Fruit fly (Drosophila melanogaster) whole organism, embryonic: ENCODE measurements around the gene Gr64a.
A peak's percentile ranks its signal among the peaks of the same experiment; 100 is the strongest.

ENCODE experiments used
- Aef1 ChIP-seq: fragments of 200-800 bp; sonication (Bioruptor generic); IDR thresholded peaks from 3 replicates; pipeline ENCODE4 v1.3.6; 2022; ENCODE audit warnings: missing biosample characterization, missing genetic modification characterization
- CG10462 ChIP-seq: fragments of 200-800 bp; sonication (Bioruptor generic); optimal IDR thresholded peaks from 2 replicates; lab custom pipeline; 2016; ENCODE audit warnings: missing biosample characterization, missing genetic modification characterization
- CG10959 ChIP-seq: fragments of 200-800 bp; sonication (Bioruptor generic); IDR thresholded peaks from 2 replicates; pipeline ENCODE4 v1.3.6; 2022; ENCODE audit warnings: missing biosample characterization, missing genetic modification characterization
- CG11696 ChIP-seq: fragments of 200-800 bp; sonication (Bioruptor generic); IDR thresholded peaks from 2 replicates; pipeline ENCODE4 v1.3.6; 2022; ENCODE audit warnings: missing biosample characterization, missing genetic modification characterization
- CG13287 ChIP-seq: fragments of 200-800 bp; sonication (Bioruptor generic); IDR thresholded peaks from 2 replicates; pipeline ENCODE4 v1.3.6; 2022; ENCODE audit warnings: missing biosample characterization, missing genetic modification characterization; ENCODE audit not compliant: partially characterized antibody
- CG1602 ChIP-seq: fragments of 200-800 bp; sonication (Bioruptor generic); optimal IDR thresholded peaks from 3 replicates; lab custom pipeline; 2016; ENCODE audit warnings: missing biosample characterization, missing genetic modification characterization
- CG1603 ChIP-seq: fragments of 200-800 bp; sonication (Bioruptor generic); optimal IDR thresholded peaks from 2 replicates; lab custom pipeline; 2019; ENCODE audit warnings: missing biosample characterization, mild to moderate bottlenecking, missing genetic modification characterization, moderate library complexity
- CG16779 ChIP-seq: fragments of 200-800 bp; sonication (Bioruptor generic); IDR thresholded peaks from 2 replicates; pipeline ENCODE4 v1.3.6; 2022; ENCODE audit warnings: missing biosample characterization, missing genetic modification characterization
- CG16813 ChIP-seq: fragments of 200-800 bp; sonication (Bioruptor generic); IDR thresholded peaks from 3 replicates; pipeline ENCODE4 v1.3.6; 2022; ENCODE audit warnings: missing biosample characterization, missing genetic modification characterization; ENCODE audit not compliant: partially characterized antibody
- CG2199 ChIP-seq: fragments of 200-800 bp; sonication (Bioruptor generic); IDR thresholded peaks from 3 replicates; pipeline ENCODE4 v1.3.6; 2022; ENCODE audit warnings: missing biosample characterization, missing genetic modification characterization
- CG2202 ChIP-seq: fragments of 200-800 bp; sonication (Bioruptor generic); optimal IDR thresholded peaks from 2 replicates; lab custom pipeline; 2018; ENCODE audit warnings: missing biosample characterization, mild to moderate bottlenecking, missing genetic modification characterization
- CG30020 ChIP-seq: fragments of 200-800 bp; optimal IDR thresholded peaks from 2 replicates; lab custom pipeline; 2019; ENCODE audit warnings: missing biosample characterization, mild to moderate bottlenecking, missing genetic modification characterization, moderate library complexity
- CG32767 ChIP-seq: fragments of 200-800 bp; sonication (Bioruptor generic); IDR thresholded peaks from 2 replicates; pipeline ENCODE4 v1.3.6; 2022; ENCODE audit warnings: missing biosample characterization, missing genetic modification characterization
- CG4424 ChIP-seq: fragments of 200-800 bp; sonication (Bioruptor generic); optimal IDR thresholded peaks from 3 replicates; lab custom pipeline; 2016; ENCODE audit warnings: missing biosample characterization, missing genetic modification characterization
- CG4730 ChIP-seq: fragments of 200-800 bp; sonication (Bioruptor generic); IDR thresholded peaks from 2 replicates; pipeline ENCODE4 v1.3.6; 2022; ENCODE audit warnings: missing biosample characterization, missing genetic modification characterization
- CG6765 ChIP-seq: fragments of 200-800 bp; sonication (Bioruptor generic); optimal IDR thresholded peaks from 3 replicates; lab custom pipeline; 2017; ENCODE audit warnings: missing biosample characterization, mild to moderate bottlenecking, missing genetic modification characterization
- CG7839 ChIP-seq: fragments of 200-800 bp; sonication (Bioruptor generic); optimal IDR thresholded peaks from 3 replicates; lab custom pipeline; 2018; ENCODE audit warnings: missing biosample characterization, mild to moderate bottlenecking, missing genetic modification characterization, moderate library complexity
- CG8281 ChIP-seq: fragments of 200-800 bp; sonication (Bioruptor generic); optimal IDR thresholded peaks from 2 replicates; lab custom pipeline; 2018; ENCODE audit warnings: missing biosample characterization, mild to moderate bottlenecking, missing genetic modification characterization, moderate library complexity
- CG8388 ChIP-seq: fragments of 200-800 bp; sonication (Bioruptor generic); optimal IDR thresholded peaks from 2 replicates; lab custom pipeline; 2019; ENCODE audit warnings: missing biosample characterization, mild to moderate bottlenecking, missing genetic modification characterization, moderate library complexity
- CG8944 ChIP-seq: fragments of 200-800 bp; sonication (Bioruptor generic); optimal IDR thresholded peaks from 3 replicates; lab custom pipeline; 2016; ENCODE audit warnings: missing biosample characterization, missing genetic modification characterization
- D ChIP-seq, 2 experiments: fragments of 200-800 bp in 1 of 2; fragments of >200 bp in 1 of 2; sonication (Bioruptor generic) in 1 of 2; optimal IDR thresholded peaks; 2 replicates in 1 of 2; 3 replicates in 1 of 2; lab custom pipeline; 2017; ENCODE audit warnings: mild to moderate bottlenecking in 1 of 2, missing biosample characterization in 1 of 2, missing genetic modification characterization in 1 of 2, missing genetic modification reagents in 1 of 2
- Dad ChIP-seq: fragments of 200-800 bp; sonication (Bioruptor generic); optimal IDR thresholded peaks from 3 replicates; lab custom pipeline; 2016; ENCODE audit warnings: missing biosample characterization, missing genetic modification characterization
- Dbx ChIP-seq: fragments of 200-800 bp; sonication (Bioruptor generic); IDR thresholded peaks from 3 replicates; pipeline ENCODE4 v1.3.6; 2022; ENCODE audit warnings: missing biosample characterization, missing genetic modification characterization
- Doc3 ChIP-seq: fragments of 200-800 bp; sonication (Bioruptor generic); IDR thresholded peaks from 3 replicates; pipeline ENCODE4 v1.3.6; 2022; ENCODE audit warnings: missing biosample characterization, missing genetic modification characterization; ENCODE audit not compliant: partially characterized antibody
- Eip74EF ChIP-seq, 2 experiments: fragments of 200-800 bp in 1 of 2; fragments of >200 bp in 1 of 2; sonication (Bioruptor generic) in 1 of 2; optimal IDR thresholded peaks; 2 replicates each; lab custom pipeline; 2017 to 2019; ENCODE audit warnings: missing biosample characterization in 2 of 2, missing genetic modification characterization in 2 of 2, mild to moderate bottlenecking in 1 of 2, moderate library complexity in 1 of 2
- Ets65A ChIP-seq: fragments of 200-800 bp; sonication (Bioruptor generic); peaks from one replicate; lab custom pipeline; 2016; ENCODE audit warnings: missing biosample characterization, missing genetic modification characterization
- H15 ChIP-seq: fragments of 200-800 bp; sonication (Bioruptor generic); IDR thresholded peaks from 3 replicates; pipeline ENCODE4 v1.3.6; 2022; ENCODE audit warnings: missing biosample characterization, missing genetic modification characterization
- Hr51 ChIP-seq, 2 experiments: fragments of 200-800 bp; sonication (Bioruptor generic); optimal IDR thresholded peaks; 2 replicates in 1 of 2; 3 replicates in 1 of 2; lab custom pipeline; 2016 to 2018; ENCODE audit warnings: missing biosample characterization in 2 of 2, missing genetic modification characterization in 2 of 2, mild to moderate bottlenecking in 1 of 2, moderate library complexity in 1 of 2
- Hsf ChIP-seq: fragments of 200-800 bp; sonication (Bioruptor generic); optimal IDR thresholded peaks from 3 replicates; lab custom pipeline; 2016; ENCODE audit warnings: missing biosample characterization, missing genetic modification characterization
- Mrtf ChIP-seq: fragments of 200-800 bp; sonication (Bioruptor generic); IDR thresholded peaks from 3 replicates; pipeline ENCODE4 v1.3.6; 2022; ENCODE audit warnings: missing biosample characterization, missing genetic modification characterization
- Nf-YA ChIP-seq: fragments of 200-800 bp; sonication (Bioruptor generic); IDR thresholded peaks from 2 replicates; pipeline ENCODE4 v1.3.6; 2022; ENCODE audit warnings: missing biosample characterization, missing genetic modification characterization
- Nf-YB ChIP-seq: fragments of 200-800 bp; sonication (Bioruptor generic); optimal IDR thresholded peaks from 3 replicates; lab custom pipeline; 2019; ENCODE audit warnings: missing biosample characterization, mild to moderate bottlenecking, missing genetic modification characterization, moderate library complexity
- Six4 ChIP-seq: fragments of 200-800 bp; sonication (Bioruptor generic); optimal IDR thresholded peaks from 2 replicates; lab custom pipeline; 2016; ENCODE audit warnings: missing biosample characterization, missing genetic modification characterization
- Sry-β ChIP-seq: fragments of 200-800 bp; sonication (Bioruptor generic); optimal IDR thresholded peaks from 2 replicates; lab custom pipeline; 2018; ENCODE audit warnings: missing biosample characterization, mild to moderate bottlenecking, missing genetic modification characterization, moderate library complexity
- Trl ChIP-seq, 3 experiments: fragments of >200 bp in 2 of 3; fragments of 200-800 bp in 1 of 3; sonication (Bioruptor generic) in 1 of 3; optimal IDR thresholded peaks; 2 replicates in 1 of 3; 3 replicates in 2 of 3; lab custom pipeline; 2016 to 2017; ENCODE audit warnings: missing biosample characterization in 1 of 3, missing genetic modification characterization in 1 of 3
- ase ChIP-seq: fragments of 200-800 bp; sonication (Bioruptor generic); IDR thresholded peaks from 3 replicates; pipeline ENCODE4 v1.3.6; 2022; ENCODE audit warnings: missing biosample characterization, missing genetic modification characterization
- bsh ChIP-seq, 2 experiments: fragments of 200-800 bp; sonication (Bioruptor generic); optimal IDR thresholded peaks; 2 replicates each; lab custom pipeline; 2017 to 2018; ENCODE audit warnings: mild to moderate bottlenecking in 2 of 2, missing biosample characterization in 2 of 2, missing genetic modification characterization in 2 of 2, moderate library complexity in 1 of 2
- cato ChIP-seq: fragments of 200-800 bp; sonication (Bioruptor generic); optimal IDR thresholded peaks from 2 replicates; lab custom pipeline; 2016; ENCODE audit warnings: missing biosample characterization, missing genetic modification characterization, borderline replicate concordance
- dmrt99B ChIP-seq: fragments of 200-800 bp; sonication (Bioruptor generic); optimal IDR thresholded peaks from 2 replicates; lab custom pipeline; 2018; ENCODE audit warnings: missing biosample characterization, mild to moderate bottlenecking, missing genetic modification characterization, moderate library complexity
- esg ChIP-seq: fragments of 200-800 bp; sonication (Bioruptor generic); conservative IDR thresholded peaks from 2 replicates; pipeline ENCODE4 v1.3.6; 2022; ENCODE audit warnings: missing biosample characterization, missing genetic modification characterization
- gsb-n ChIP-seq: fragments of 200-800 bp; sonication (Bioruptor generic); optimal IDR thresholded peaks from 3 replicates; lab custom pipeline; 2018; ENCODE audit warnings: missing biosample characterization, mild to moderate bottlenecking, missing genetic modification characterization
- insv ChIP-seq, 2 experiments: fragments of 200-800 bp; sonication (Bioruptor generic); optimal IDR thresholded peaks; 3 replicates each; lab custom pipeline; 2016 to 2018; ENCODE audit warnings: missing biosample characterization in 2 of 2, missing genetic modification characterization in 2 of 2
- jigr1 ChIP-seq: fragments of 200-800 bp; sonication (Bioruptor generic); IDR thresholded peaks from 3 replicates; pipeline ENCODE4 v1.3.6; 2022; ENCODE audit warnings: missing biosample characterization, missing genetic modification characterization
- nerfin-2 ChIP-seq: fragments of 200-800 bp; sonication (Bioruptor generic); IDR thresholded peaks from 2 replicates; pipeline ENCODE4 v1.3.6; 2022; ENCODE audit warnings: missing biosample characterization, missing genetic modification characterization; ENCODE audit not compliant: partially characterized antibody
- otp ChIP-seq: fragments of 200-800 bp; sonication (Bioruptor generic); IDR thresholded peaks from 3 replicates; pipeline ENCODE4, ENCODE4 v1.3.6; 2022; ENCODE audit warnings: missing biosample characterization, missing genetic modification characterization
- pan ChIP-seq, 4 experiments: fragments of >200 bp in 3 of 4; fragments of 200-800 bp in 1 of 4; sonication (Bioruptor generic) in 1 of 4; optimal IDR thresholded peaks in 3 of 4; IDR thresholded peaks in 1 of 4; 2 replicates each; pipeline versions ENCODE4 v1.3.6 to Lab custom; 2017 to 2022; ENCODE audit warnings: missing biosample characterization in 2 of 4, missing genetic modification characterization in 2 of 4, mixed read lengths in 1 of 4
- stc ChIP-seq: fragments of 200-800 bp; sonication (Bioruptor generic); IDR thresholded peaks from 2 replicates; pipeline ENCODE4 v1.3.6; 2022; ENCODE audit warnings: missing biosample characterization, missing genetic modification characterization
- tio ChIP-seq: fragments of 200-800 bp; sonication (Bioruptor generic); optimal IDR thresholded peaks from 2 replicates; lab custom pipeline; 2017; ENCODE audit warnings: missing biosample characterization, missing genetic modification characterization, inconsistent platforms
- trem ChIP-seq: fragments of 200-800 bp; optimal IDR thresholded peaks from 3 replicates; lab custom pipeline; 2019; ENCODE audit warnings: missing biosample characterization, mild to moderate bottlenecking, missing genetic modification characterization, moderate library complexity

Gr64a gene

dm6 chr3L:4000711-4001110 is 25.9 kb upstream of the Gr64a start:
- TF ChIP-seq CG10462 (GFP tag; lab: Kevin White, UChicago), result no peak
- no peak for TF ChIP-seq insv (GFP tag; optimal IDR thresholded peaks at IDR 0.05; lab: Kevin White, UChicago)
- peak; percentile 4 for TF ChIP-seq CG6765 (GFP tag; lab: Kevin White, UChicago)
- 0 out of 2 replicates have a peak, but pooled peaks have one; percentile 16 for TF ChIP-seq esg (GFP tag; lab: Robert Waterston, UW)
- no peak for TF ChIP-seq CG8944
- TF ChIP-seq otp (GFP tag; lab: Robert Waterston, UW), result no peak
- no peak for TF ChIP-seq CG1603
- no peak for TF ChIP-seq gsb-n (tag; lab: Kevin White, UChicago)
- no peak for TF ChIP-seq Dbx
- no peak for TF ChIP-seq Sry-β (GFP tag; lab: Kevin White, UChicago)
- TF ChIP-seq trem (tag; lab: Kevin White, UChicago), result no peak
- TF ChIP-seq CG32767 (GFP tag; lab: Robert Waterston, UW), result no peak
- TF ChIP-seq Nf-YB, result peak; percentile 12
- no peak for TF ChIP-seq Six4 (GFP tag; lab: Kevin White, UChicago)
- no peak for TF ChIP-seq CG16779
- no peak for TF ChIP-seq Mrtf (GFP tag; lab: Robert Waterston, UW)
- no peak for TF ChIP-seq CG13287 (GFP tag; lab: Robert Waterston, UW)
- no peak for TF ChIP-seq nerfin-2
- TF ChIP-seq CG10959 (GFP tag; lab: Robert Waterston, UW), result no peak
- peak; percentile 37 for TF ChIP-seq dmrt99B (tag; lab: Kevin White, UChicago)
- TF ChIP-seq Hr51 (GFP tag; optimal IDR thresholded peaks at IDR 0.05; lab: Kevin White, UChicago), result peak in 1 of 2 experiments; percentile 57
- peak; percentile 39 for TF ChIP-seq tio (GFP tag; lab: Kevin White, UChicago)
- TF ChIP-seq CG2199 (GFP tag; lab: Robert Waterston, UW), result no peak
- no peak for TF ChIP-seq CG2202
- TF ChIP-seq Nf-YA (GFP tag; lab: Robert Waterston, UW), result no peak
- no peak for TF ChIP-seq CG11696 (GFP tag; lab: Robert Waterston, UW)
- no peak for TF ChIP-seq H15
- no peak for TF ChIP-seq cato (GFP tag; lab: Kevin White, UChicago)
- TF ChIP-seq ase, result no peak
- no peak for TF ChIP-seq CG30020 (tag; lab: Kevin White, UChicago)
- peak; percentile 9 for TF ChIP-seq CG4424 (GFP tag; lab: Kevin White, UChicago)
- no peak for TF ChIP-seq CG1602 (GFP tag; lab: Kevin White, UChicago)
- TF ChIP-seq Aef1 (GFP tag; lab: Robert Waterston, UW), result no peak
- no peak for TF ChIP-seq CG8281 (tag; lab: Kevin White, UChicago)
- TF ChIP-seq Ets65A (GFP tag; lab: Kevin White, UChicago), result peak; percentile 86
- no peak for TF ChIP-seq CG16813 (GFP tag; lab: Robert Waterston, UW)
- TF ChIP-seq D (optimal IDR thresholded peaks at IDR 0.05; lab: Kevin White, UChicago), result no peak
- TF ChIP-seq D (GFP tag; optimal IDR thresholded peaks at IDR 0.05; lab: Kevin White, UChicago), result no peak
- TF ChIP-seq Hsf (GFP tag; lab: Kevin White, UChicago), result peak; percentile 12
- peak; percentile 17 for TF ChIP-seq CG8388 (GFP tag; lab: Kevin White, UChicago)
- no peak for TF ChIP-seq Doc3
- TF ChIP-seq CG7839 (tag; lab: Kevin White, UChicago), result peak; percentile 18
- no peak for TF ChIP-seq jigr1 (GFP tag; lab: Robert Waterston, UW)
- no peak for TF ChIP-seq Dad (GFP tag; lab: Kevin White, UChicago)
- no peak for TF ChIP-seq stc (GFP tag; lab: Robert Waterston, UW)
- TF ChIP-seq bsh (GFP tag; optimal IDR thresholded peaks at IDR 0.05; lab: Kevin White, UChicago), result peak in 1 of 2 experiments; percentile 15
- TF ChIP-seq CG4730 (GFP tag; lab: Robert Waterston, UW), result no peak
- no peak for TF ChIP-seq pan (optimal IDR thresholded peaks at IDR 0.05; lab: Kevin White, UChicago)
- TF ChIP-seq pan (GFP tag; optimal IDR thresholded peaks at IDR 0.05 in 1 of 2, IDR thresholded peaks at IDR 0.05 in 1 of 2), result no peak
- TF ChIP-seq Trl (optimal IDR thresholded peaks at IDR 0.05; lab: Kevin White, UChicago), result no peak
- no peak for TF ChIP-seq Trl (GFP tag; optimal IDR thresholded peaks at IDR 0.05; lab: Kevin White, UChicago)
- no peak for TF ChIP-seq Eip74EF (GFP tag; optimal IDR thresholded peaks at IDR 0.05; lab: Kevin White, UChicago)
